Fruit fly (Drosophila melanogaster) whole organism, wandering third instar larva: ENCODE results near the gene Rpp14a.

ENCODE experiments used
- CG9705 ChIP-seq: fragments of 200-800 bp; sonication (Bioruptor generic); optimal IDR thresholded peaks from 2 replicates; lab custom pipeline; 2018; ENCODE audit warnings: missing biosample characterization, mild to moderate bottlenecking, missing genetic modification characterization
- CrebA ChIP-seq: fragments of 200-800 bp; sonication (Bioruptor generic); optimal IDR thresholded peaks from 2 replicates; lab custom pipeline; 2016; ENCODE audit warnings: missing biosample characterization, mild to moderate bottlenecking, missing genetic modification characterization, borderline replicate concordance
- Dfd ChIP-seq: fragments of >200 bp; optimal IDR thresholded peaks from 2 replicates; lab custom pipeline; 2017; ENCODE audit warnings: missing biosample characterization, missing genetic modification characterization
- GATAd ChIP-seq: sonication (Bioruptor generic); optimal IDR thresholded peaks from 2 replicates; lab custom pipeline; 2016; ENCODE audit warnings: missing biosample characterization, missing genetic modification characterization
- Hr78 ChIP-seq: fragments of >200 bp; optimal IDR thresholded peaks from 2 replicates; lab custom pipeline; 2017; ENCODE audit warnings: missing biosample characterization, missing genetic modification characterization
- Hr83 ChIP-seq: fragments of 200-300 bp; sonication (Bioruptor generic); optimal IDR thresholded peaks from 2 replicates; lab custom pipeline; 2016; ENCODE audit warnings: missing biosample characterization, mild to moderate bottlenecking, missing genetic modification characterization, moderate library complexity; ENCODE audit not compliant: poor library complexity, severe bottlenecking
- Jra ChIP-seq: sonication (Bioruptor generic); optimal IDR thresholded peaks from 2 replicates; lab custom pipeline; 2016; ENCODE audit warnings: missing biosample characterization, missing genetic modification characterization
- N ChIP-seq: fragments of >200 bp; optimal IDR thresholded peaks from 2 replicates; lab custom pipeline; 2018; ENCODE audit warnings: missing biosample characterization, missing external identifiers, missing genetic modification characterization
- OdsH ChIP-seq: fragments of 200-800 bp; sonication (Bioruptor generic); optimal IDR thresholded peaks from 2 replicates; lab custom pipeline; 2016; ENCODE audit warnings: missing biosample characterization, mild to moderate bottlenecking, missing genetic modification characterization
- brk ChIP-seq: fragments of 200-800 bp; sonication (Bioruptor generic); optimal IDR thresholded peaks from 2 replicates; lab custom pipeline; 2016; ENCODE audit warnings: missing biosample characterization, mild to moderate bottlenecking, missing genetic modification characterization
- h ChIP-seq: fragments of 200-800 bp; sonication (Bioruptor generic); optimal IDR thresholded peaks from 3 replicates; lab custom pipeline; 2016; ENCODE audit warnings: missing biosample characterization, mild to moderate bottlenecking, missing genetic modification characterization
- lola ChIP-seq: fragments of >200 bp; optimal IDR thresholded peaks from 2 replicates; lab custom pipeline; 2017; ENCODE audit warnings: missing biosample characterization, missing genetic modification characterization
- pan ChIP-seq: fragments of >200 bp; optimal IDR thresholded peaks from 2 replicates; lab custom pipeline; 2017
- psq ChIP-seq: fragments of 200-800 bp; sonication (Bioruptor generic); optimal IDR thresholded peaks from 3 replicates; lab custom pipeline; 2017; ENCODE audit warnings: missing biosample characterization, mild to moderate bottlenecking, missing genetic modification characterization, moderate library complexity

DNA sequence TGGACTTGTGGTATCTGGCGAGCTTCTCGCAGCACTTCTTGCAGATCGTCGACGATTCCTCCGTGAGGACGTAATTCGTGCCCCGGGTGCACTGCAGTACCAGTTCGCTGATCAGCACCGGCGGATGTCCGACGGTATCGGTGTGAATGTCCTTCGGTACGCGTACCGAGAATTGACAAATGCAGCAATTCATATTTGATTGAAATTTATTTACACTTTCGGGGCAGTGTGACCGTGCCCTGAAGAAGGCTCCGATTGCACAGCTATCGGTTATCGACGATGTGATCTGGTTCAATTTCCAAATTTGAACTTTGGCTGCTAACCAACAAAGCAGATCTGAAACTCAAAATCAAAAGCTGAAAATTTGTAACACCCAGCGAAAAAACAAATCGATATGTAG, 20.1 kb upstream of the Rpp14a start, which contains the start of gene ZIPIC:
- no peak for TF ChIP-seq pan (lab: Kevin White, UChicago)
- no peak for TF ChIP-seq N (GFP tag; lab: Kevin White, UChicago)
- no peak for TF ChIP-seq Hr83 (GFP tag; lab: Kevin White, UChicago)
- no peak for TF ChIP-seq GATAd
- no peak for TF ChIP-seq h
- TF ChIP-seq lola (GFP tag; lab: Kevin White, UChicago): no peak
- no peak for TF ChIP-seq Dfd (GFP tag; lab: Kevin White, UChicago)
- TF ChIP-seq Hr78 (GFP tag; lab: Kevin White, UChicago): no peak
- TF ChIP-seq brk (GFP tag; lab: Kevin White, UChicago): no peak
- no peak for TF ChIP-seq CG9705 (GFP tag; lab: Kevin White, UChicago)
- no peak for TF ChIP-seq Jra (GFP tag; lab: Kevin White, UChicago)
- no peak for TF ChIP-seq CrebA (GFP tag; lab: Kevin White, UChicago)
- no peak for TF ChIP-seq psq (GFP tag; lab: Kevin White, UChicago)
- no peak for TF ChIP-seq OdsH (GFP tag; lab: Kevin White, UChicago)
